Worm (Caenorhabditis elegans) whole organism, L4 larva: ENCODE data around the gene ubxn-4.
A peak's percentile ranks its signal among the peaks of the same experiment; 100 is the strongest.

Experiments
- D1046.2 ChIP-seq: fragments of 200-800 bp; sonication (Bioruptor generic); IDR thresholded peaks from 2 replicates; pipeline ENCODE4 v1.3.6; 2022; ENCODE audit warnings: missing genetic modification characterization, missing compliant biosample characterization
- R02D3.7 ChIP-seq: fragments of 150-350 bp; sonication (generic microtip); optimal IDR thresholded peaks from 3 replicates; lab custom pipeline; 2014; ENCODE audit warnings: missing biosample characterization, missing genetic modification characterization
- Y48G9A.11 ChIP-seq: fragments of 200-800 bp; sonication (Bioruptor generic); IDR thresholded peaks from 2 replicates; pipeline ENCODE4 v1.3.6; 2022; ENCODE audit warnings: missing genetic modification reagents, missing genetic modification characterization, missing compliant biosample characterization
- ZK546.5 ChIP-seq, 2 experiments: sonication (generic microtip); optimal IDR thresholded peaks; 2 replicates each; lab custom pipeline; 2017; ENCODE audit warnings: missing biosample characterization in 2 of 2, missing genetic modification characterization in 2 of 2
- aha-1 ChIP-seq: fragments of 150-350 bp; peaks from one replicate; lab custom pipeline; 2014; ENCODE audit warnings: missing biosample characterization, missing genetic modification characterization
- aly-2 ChIP-seq: sonication (generic microtip); optimal IDR thresholded peaks from 2 replicates; lab custom pipeline; 2018; ENCODE audit warnings: missing biosample characterization, missing genetic modification characterization
- ama-1 ChIP-seq: fragments of 150-350 bp; optimal IDR thresholded peaks from 2 replicates; lab custom pipeline; 2014; ENCODE audit warnings: inconsistent platforms, mixed read lengths
- ceh-44 ChIP-seq: fragments of 200-800 bp; sonication (Bioruptor generic); IDR thresholded peaks from 2 replicates; pipeline ENCODE4 v1.3.6; 2022; ENCODE audit warnings: missing genetic modification reagents, missing genetic modification characterization, missing compliant biosample characterization
- ceh-62 ChIP-seq: sonication (generic microtip); optimal IDR thresholded peaks from 2 replicates; lab custom pipeline; 2017; ENCODE audit warnings: missing biosample characterization, missing genetic modification characterization
- ctbp-1 ChIP-seq: fragments of 200-800 bp; sonication (Bioruptor generic); IDR thresholded peaks from 2 replicates; pipeline ENCODE4 v1.3.6; 2022; ENCODE audit warnings: missing genetic modification reagents, missing genetic modification characterization, missing compliant biosample characterization
- daf-19 ChIP-seq: fragments of 200-800 bp; sonication (Bioruptor generic); conservative IDR thresholded peaks from 2 replicates; pipeline ENCODE4 v1.3.6; 2022; ENCODE audit warnings: missing genetic modification characterization, missing compliant biosample characterization
- daf-8 ChIP-seq: fragments of 200-800 bp; sonication (Bioruptor generic); IDR thresholded peaks from 2 replicates; pipeline ENCODE4 v1.3.6; 2022; ENCODE audit warnings: missing genetic modification characterization, missing compliant biosample characterization
- dmd-6 ChIP-seq: fragments of 200-800 bp; sonication (Bioruptor generic); IDR thresholded peaks from 2 replicates; pipeline ENCODE4 v1.3.6; 2022; ENCODE audit warnings: missing genetic modification reagents, missing genetic modification characterization, missing compliant biosample characterization
- dmd-9 ChIP-seq: fragments of 200-800 bp; sonication (Bioruptor generic); IDR thresholded peaks from 2 replicates; pipeline ENCODE4 v1.3.6; 2022; ENCODE audit warnings: missing genetic modification reagents, missing genetic modification characterization, missing compliant biosample characterization
- dve-1 ChIP-seq: sonication (generic microtip); optimal IDR thresholded peaks from 2 replicates; lab custom pipeline; 2017; ENCODE audit warnings: antibody characterized with exemption, mild to moderate bottlenecking, missing genetic modification characterization, missing compliant biosample characterization; ENCODE audit not compliant: insufficient read depth
- egl-27 ChIP-seq: sonication (generic microtip); optimal IDR thresholded peaks from 3 replicates; lab custom pipeline; 2017; ENCODE audit warnings: missing biosample characterization, missing genetic modification reagents, missing genetic modification characterization
- fkh-10 ChIP-seq: fragments of 150-350 bp; optimal IDR thresholded peaks from 2 replicates; lab custom pipeline; 2014; ENCODE audit warnings: missing biosample characterization, missing genetic modification reagents, missing genetic modification characterization
- gei-8 ChIP-seq: fragments of 200-800 bp; sonication (Bioruptor generic); optimal IDR thresholded peaks from 2 replicates; lab custom pipeline; 2018; ENCODE audit warnings: mild to moderate bottlenecking, missing genetic modification characterization, missing compliant biosample characterization
- lim-7 ChIP-seq: fragments of 200-800 bp; sonication (Bioruptor generic); IDR thresholded peaks from 2 replicates; pipeline ENCODE4 v1.3.6; 2022; ENCODE audit warnings: missing genetic modification characterization, missing compliant biosample characterization
- lin-38 ChIP-seq: fragments of 200-800 bp; sonication (Bioruptor generic); IDR thresholded peaks from 2 replicates; pipeline ENCODE4 v1.3.6; 2022; ENCODE audit warnings: missing genetic modification reagents, missing genetic modification characterization, missing compliant biosample characterization
- lsy-2 ChIP-seq, 2 experiments: fragments of 150-350 bp in 1 of 2; sonication (generic microtip) in 1 of 2; optimal IDR thresholded peaks; 2 replicates each; lab custom pipeline; 2014 to 2017; ENCODE audit warnings: missing biosample characterization in 2 of 2, missing genetic modification characterization in 2 of 2
- mep-1 ChIP-seq: fragments of 150-350 bp; sonication (generic microtip); optimal IDR thresholded peaks from 3 replicates; lab custom pipeline; 2014; ENCODE audit warnings: missing biosample characterization, missing genetic modification characterization
- mes-2 ChIP-seq: sonication (generic microtip); optimal IDR thresholded peaks from 2 replicates; lab custom pipeline; 2016; ENCODE audit warnings: missing genotype, mild to moderate bottlenecking, missing genetic modification characterization, missing compliant biosample characterization; ENCODE audit not compliant: poor library complexity, severe bottlenecking
- nhr-237 ChIP-seq: sonication (generic microtip); optimal IDR thresholded peaks from 2 replicates; lab custom pipeline; 2017; ENCODE audit warnings: missing biosample characterization, missing genetic modification characterization
- nhr-25 ChIP-seq: sonication (generic microtip); optimal IDR thresholded peaks from 2 replicates; lab custom pipeline; 2017; ENCODE audit warnings: missing genetic modification characterization, mild to moderate bottlenecking, missing compliant biosample characterization, antibody characterized with exemption, moderate library complexity, borderline replicate concordance; ENCODE audit not compliant: insufficient read depth
- nhr-41 ChIP-seq: fragments of 200-800 bp; sonication (Bioruptor generic); IDR thresholded peaks from 2 replicates; pipeline ENCODE4 v1.3.6; 2022; ENCODE audit warnings: missing genetic modification reagents, missing genetic modification characterization, missing compliant biosample characterization
- nhr-6 ChIP-seq: fragments of 150-350 bp; optimal IDR thresholded peaks from 2 replicates; lab custom pipeline; 2014; ENCODE audit warnings: missing biosample characterization, missing genetic modification characterization
- php-3 ChIP-seq: fragments of 200-800 bp; sonication (Bioruptor generic); IDR thresholded peaks from 2 replicates; pipeline ENCODE4 v1.3.6; 2022; ENCODE audit warnings: missing genetic modification reagents, missing genetic modification characterization, missing compliant biosample characterization
- saeg-2 ChIP-seq: fragments of 200-800 bp; sonication (Bioruptor generic); IDR thresholded peaks from 2 replicates; pipeline ENCODE4 v1.3.6; 2022; ENCODE audit warnings: missing genetic modification reagents, missing genetic modification characterization, missing compliant biosample characterization
- set-16 ChIP-seq: fragments of 200-800 bp; sonication (Bioruptor generic); IDR thresholded peaks from 2 replicates; pipeline ENCODE4 v1.3.6; 2022; ENCODE audit warnings: missing genetic modification reagents, missing genetic modification characterization, missing compliant biosample characterization
- snpc-1.2 ChIP-seq: fragments of 200-800 bp; sonication (Bioruptor generic); IDR thresholded peaks from 2 replicates; pipeline ENCODE4 v1.3.6; 2022; ENCODE audit warnings: missing genetic modification reagents, missing genetic modification characterization, missing compliant biosample characterization
- tra-1 ChIP-seq: fragments of 200-800 bp; sonication (Bioruptor generic); IDR thresholded peaks from 2 replicates; pipeline ENCODE4 v1.3.6; 2022; ENCODE audit warnings: missing genetic modification reagents, missing genetic modification characterization, missing compliant biosample characterization
- unc-62 ChIP-seq, 3 experiments: fragments of 150-350 bp in 1 of 3; sonication (generic microtip); optimal IDR thresholded peaks in 2 of 3; peaks in 1 of 3; 1 replicate in 1 of 3; 2 replicates in 2 of 3; lab custom pipeline; 2014 to 2017; ENCODE audit warnings: missing biosample characterization in 3 of 3, missing genetic modification characterization in 3 of 3, missing genetic modification reagents in 3 of 3, missing genotype in 1 of 3
- vab-7 ChIP-seq: fragments of 200-800 bp; sonication (Bioruptor generic); IDR thresholded peaks from 2 replicates; pipeline ENCODE4 v1.3.6; 2022; ENCODE audit warnings: missing genetic modification reagents, missing genetic modification characterization, missing compliant biosample characterization
- zag-1 ChIP-seq: fragments of 150-350 bp; optimal IDR thresholded peaks from 2 replicates; lab custom pipeline; 2014; ENCODE audit warnings: missing biosample characterization, missing genetic modification characterization
- zfp-2 ChIP-seq: sonication (generic microtip); optimal IDR thresholded peaks from 2 replicates; lab custom pipeline; 2016; ENCODE audit warnings: mild to moderate bottlenecking, missing genetic modification characterization, missing compliant biosample characterization
- zfp-3 ChIP-seq: fragments of 200-800 bp; sonication (Bioruptor generic); conservative IDR thresholded peaks from 2 replicates; pipeline ENCODE4 v1.3.6; 2022; ENCODE audit warnings: missing genetic modification reagents, missing genetic modification characterization, missing compliant biosample characterization
- ztf-11 ChIP-seq: fragments of 150-350 bp; optimal IDR thresholded peaks from 2 replicates; lab custom pipeline; 2014; ENCODE audit warnings: missing biosample characterization, missing genetic modification characterization

Gene ubxn-4

DNA sequence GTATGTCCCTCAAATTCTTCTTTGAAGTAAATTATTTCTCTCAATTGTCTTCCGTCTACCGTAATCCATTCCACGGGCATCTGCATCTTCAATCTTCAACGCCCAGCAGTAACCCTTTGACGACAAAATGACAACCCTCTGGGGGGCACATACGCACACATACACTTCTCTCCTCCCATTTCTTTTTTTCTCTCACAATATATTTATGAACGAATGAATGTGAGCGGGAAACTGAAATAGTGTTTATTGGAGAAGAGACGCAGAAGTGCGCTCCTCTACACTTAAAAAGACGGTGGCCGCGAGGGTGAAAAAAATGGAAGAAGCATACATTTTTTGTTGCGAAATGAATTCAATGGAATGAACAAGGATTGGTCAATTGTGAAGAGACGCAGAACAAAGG is 6.6 kb upstream of the ubxn-4 start (continued):
- TF ChIP-seq dve-1 (tag; lab: Kevin White, UChicago) (peak; percentile 94), snpc-1.2 (no peak), R02D3.7 (tag; lab: Kevin White, UChicago) (no peak), mes-2 (tag; lab: Kevin White, UChicago) (peak; percentile 74), lsy-2 (tag; optimal IDR thresholded peaks at IDR 0.05; lab: Kevin White, UChicago) (peak; percentile 66 to 95), php-3 (GFP tag; lab: Robert Waterston, UW) (0 out of 2 replicates have a peak, but pooled peaks have one; percentile 22), zfp-3 (GFP tag; lab: Robert Waterston, UW) (no peak), Y48G9A.11 (GFP tag; lab: Robert Waterston, UW) (no peak), egl-27 (tag; lab: Kevin White, UChicago) (no peak), dmd-6 (peak; percentile 52; the same call in 1 of the 2 replicates), set-16 (GFP tag; lab: Robert Waterston, UW) (no peak), mep-1 (tag; lab: Kevin White, UChicago) (peak; percentile 93), aly-2 (tag; lab: Kevin White, UChicago) (no peak), gei-8 (GFP tag; lab: Kevin White, UChicago) (no peak), zag-1 (tag; lab: Kevin White, UChicago) (no peak), zfp-2 (tag; lab: Kevin White, UChicago) (no peak), nhr-237 (tag; lab: Kevin White, UChicago) (no peak), nhr-41 (GFP tag; lab: Robert Waterston, UW) (no peak)
- TF ChIP-seq, all 104 proteins: peak for 37

DNA sequence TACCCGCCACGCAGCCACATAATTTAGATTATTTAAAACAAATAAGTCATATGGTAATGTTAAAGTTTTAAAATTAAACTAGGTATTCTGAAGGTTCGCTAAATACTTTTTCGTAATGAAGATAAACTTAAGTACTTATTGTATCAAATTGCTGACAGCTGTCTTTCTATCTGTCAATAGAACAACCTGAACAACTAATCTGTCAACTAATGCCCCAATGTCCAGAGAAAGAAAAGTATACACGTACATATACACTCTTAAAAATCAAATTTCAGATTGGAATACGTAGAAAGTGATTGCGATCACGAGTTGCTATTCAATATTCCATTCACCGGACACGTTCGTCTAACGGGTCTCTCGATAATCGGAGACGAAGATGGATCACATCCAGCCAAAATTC is 5.4 kb upstream of the ubxn-4 start:
- TF ChIP-seq dmd-6 (peak; percentile 44; the same call in 1 of the 2 replicates), daf-19 (no peak), aha-1 (tag; lab: Kevin White, UChicago) (peak; percentile 53), vab-7 (GFP tag; lab: Robert Waterston, UW) (no peak), nhr-6 (no peak), unc-62 (GFP tag; optimal IDR thresholded peaks at IDR 0.05 in 1 of 2; lab: Kevin White, UChicago) (peak in 1 of 2 experiments; percentile 69), unc-62 (tag; optimal IDR thresholded peaks at IDR 0.05; lab: Kevin White, UChicago) (no peak), ztf-11 (tag; lab: Kevin White, UChicago) (no peak), ceh-62 (tag; lab: Kevin White, UChicago) (no peak), fkh-10 (GFP tag; lab: Kevin White, UChicago) (no peak), ctbp-1 (GFP tag; lab: Robert Waterston, UW) (no peak)

DNA sequence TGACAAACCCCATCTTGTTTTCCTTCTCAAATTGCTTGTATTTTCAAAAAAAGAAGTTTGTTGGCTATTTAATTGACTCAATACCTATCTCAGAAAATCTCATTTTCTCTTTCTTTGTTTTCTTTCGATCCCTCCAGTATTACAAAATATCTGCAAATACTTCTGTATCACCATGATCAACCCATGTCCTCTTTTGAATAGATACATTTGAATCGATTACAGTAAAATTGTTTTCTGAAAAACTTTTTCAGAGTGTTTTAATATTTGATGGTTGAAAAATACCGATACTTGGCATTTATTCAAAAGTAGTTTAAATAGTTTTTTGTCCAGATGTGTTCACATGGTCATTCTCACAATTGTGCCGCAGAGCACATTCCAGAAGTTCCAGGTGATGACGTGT is 3.8 kb upstream of the ubxn-4 start, which contains the start of gene ZK353.9:
TSS of gene ZK353.9 (plus strand) at position 331 of the 400 bp plus-strand sequence.
- TF ChIP-seq aly-2 (tag; lab: Kevin White, UChicago) (no peak), nhr-6 (no peak), D1046.2 (GFP tag; lab: Robert Waterston, UW) (no peak), unc-62 (GFP tag; optimal IDR thresholded peaks at IDR 0.05 in 1 of 2; lab: Kevin White, UChicago) (peak in 1 of 2 experiments; percentile 81), unc-62 (tag; optimal IDR thresholded peaks at IDR 0.05; lab: Kevin White, UChicago) (no peak), tra-1 (GFP tag; lab: Robert Waterston, UW) (no peak), lin-38 (GFP tag; lab: Robert Waterston, UW) (no peak), aha-1 (tag; lab: Kevin White, UChicago) (peak; percentile 80), ama-1 (lab: Kevin White, UChicago) (peak; percentile 52), dmd-9 (no peak), ZK546.5 (tag; optimal IDR thresholded peaks at IDR 0.05; lab: Kevin White, UChicago) (no peak), ceh-44 (GFP tag; lab: Robert Waterston, UW) (no peak), saeg-2 (GFP tag; lab: Robert Waterston, UW) (no peak), nhr-25 (tag; lab: Kevin White, UChicago) (no peak), daf-8 (GFP tag; lab: Robert Waterston, UW) (no peak), lim-7 (GFP tag; lab: Robert Waterston, UW) (no peak)
